Worm (Caenorhabditis elegans) whole organism, L3 larva: ENCODE data around the gene F22E12.1.

ENCODE experiments used
- elt-2 ChIP-seq: sonication (generic microtip); optimal IDR thresholded peaks from 2 replicates; lab custom pipeline; 2016; ENCODE audit warnings: missing genetic modification reagents, mild to moderate bottlenecking, missing genetic modification characterization, missing compliant biosample characterization
- lin-39 ChIP-seq: fragments of 150-350 bp; optimal IDR thresholded peaks from 2 replicates; lab custom pipeline; 2018; ENCODE audit warnings: missing biosample characterization, missing genetic modification reagents, missing genetic modification characterization
- pha-4 ChIP-seq: fragments of 150-350 bp; optimal IDR thresholded peaks from 2 replicates; lab custom pipeline; 2014; ENCODE audit warnings: missing biosample characterization, missing genetic modification reagents, missing genetic modification characterization
- pqm-1 ChIP-seq: fragments of 150-350 bp; optimal IDR thresholded peaks from 2 replicates; lab custom pipeline; 2017; ENCODE audit warnings: missing biosample characterization, missing genetic modification characterization, inconsistent platforms
- snpc-4 ChIP-seq: fragments of 150-350 bp; optimal IDR thresholded peaks from 2 replicates; lab custom pipeline; 2014; ENCODE audit warnings: missing biosample characterization, missing genetic modification characterization

DNA sequence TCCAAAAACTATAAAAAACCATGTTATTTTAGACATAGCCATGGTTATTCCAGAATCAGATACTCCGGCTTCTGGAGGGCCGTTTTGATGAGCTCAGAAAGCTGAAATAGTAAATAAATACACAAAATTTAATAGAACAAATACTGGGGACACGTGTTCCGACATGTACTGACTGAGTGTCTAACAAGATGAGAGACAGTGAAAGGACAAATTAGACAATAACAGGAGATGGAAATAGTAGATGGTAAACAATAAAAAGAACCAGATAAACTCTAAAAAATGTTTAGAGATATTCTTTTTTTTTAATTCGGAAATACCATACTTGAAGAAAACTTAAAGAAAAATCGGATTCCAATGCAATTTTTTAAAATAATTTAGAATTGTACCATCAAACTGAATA lies 27.5 kb upstream of the F22E12.1 start, which contains the start of gene Y32F6B.1:
- no peak for TF ChIP-seq snpc-4 (tag; lab: Kevin White, UChicago)
- TF ChIP-seq elt-2 (tag; lab: Kevin White, UChicago): no peak
- no peak for TF ChIP-seq lin-39
- TF ChIP-seq pqm-1: no peak
- TF ChIP-seq pha-4 (tag; lab: Kevin White, UChicago): no peak
